Worm (Caenorhabditis elegans) whole organism, late embryonic: ENCODE data around the gene fbxb-104.

Experiments
- C38D4.7 ChIP-seq: fragments of 200-800 bp; sonication (Bioruptor generic); optimal IDR thresholded peaks from 2 replicates; lab custom pipeline; 2018; ENCODE audit warnings: mild to moderate bottlenecking, missing genetic modification characterization, moderate library complexity, missing compliant biosample characterization
- ama-1 ChIP-seq: fragments of 150-350 bp; optimal IDR thresholded peaks from 2 replicates; lab custom pipeline; 2014
- dmd-4 ChIP-seq: sonication (generic microtip); optimal IDR thresholded peaks from 2 replicates; lab custom pipeline; 2016; ENCODE audit warnings: borderline replicate concordance, missing genetic modification characterization, missing compliant biosample characterization
- dve-1 ChIP-seq: sonication (generic microtip); optimal IDR thresholded peaks from 2 replicates; lab custom pipeline; 2017; ENCODE audit warnings: antibody characterized with exemption, mild to moderate bottlenecking, missing genetic modification characterization, missing compliant biosample characterization
- fkh-10 ChIP-seq: fragments of 150-350 bp; optimal IDR thresholded peaks from 2 replicates; lab custom pipeline; 2014; ENCODE audit warnings: missing biosample characterization, missing genetic modification reagents, missing genetic modification characterization
- fkh-6 ChIP-seq: sonication (generic microtip); optimal IDR thresholded peaks from 2 replicates; lab custom pipeline; 2016; ENCODE audit warnings: missing genetic modification characterization, missing compliant biosample characterization
- hlh-13 ChIP-seq: fragments of 200-800 bp; sonication (Bioruptor generic); optimal IDR thresholded peaks from 2 replicates; lab custom pipeline; 2018; ENCODE audit warnings: mild to moderate bottlenecking, missing genetic modification characterization, missing compliant biosample characterization
- hlh-15 ChIP-seq: sonication (generic microtip); optimal IDR thresholded peaks from 2 replicates; lab custom pipeline; 2016; ENCODE audit warnings: missing genetic modification characterization, missing compliant biosample characterization
- lin-11 ChIP-seq: fragments of 200-800 bp; sonication (Bioruptor generic); optimal IDR thresholded peaks from 2 replicates; lab custom pipeline; 2018; ENCODE audit warnings: mild to moderate bottlenecking, missing genetic modification characterization, missing compliant biosample characterization
- pag-3 ChIP-seq: sonication (generic microtip); optimal IDR thresholded peaks from 2 replicates; lab custom pipeline; 2016; ENCODE audit warnings: missing compliant biosample characterization, missing genetic modification characterization, borderline replicate concordance
- pros-1 ChIP-seq: fragments of 150-350 bp; optimal IDR thresholded peaks from 2 replicates; lab custom pipeline; 2014; ENCODE audit warnings: missing biosample characterization, missing genetic modification reagents, missing genetic modification characterization
- tbx-7 ChIP-seq: sonication (generic microtip); optimal IDR thresholded peaks from 2 replicates; lab custom pipeline; 2016; ENCODE audit warnings: missing genotype, missing genetic modification characterization, missing compliant biosample characterization
- unc-3 ChIP-seq, 2 experiments: fragments of 200-800 bp in 1 of 2; sonication (Bioruptor generic) in 1 of 2; sonication (generic microtip) in 1 of 2; conservative IDR thresholded peaks in 1 of 2; optimal IDR thresholded peaks in 1 of 2; 2 replicates each; pipeline versions ENCODE4 v1.3.6 to Lab custom; 2016 to 2022; ENCODE audit warnings: missing compliant biosample characterization in 2 of 2, missing genetic modification characterization in 2 of 2, missing genetic modification reagents in 1 of 2

- TF ChIP-seq ama-1 (lab: Kevin White, UChicago) (no peak), hlh-13 (no peak), fkh-6 (tag; lab: Kevin White, UChicago) (no peak), dmd-4 (tag; lab: Kevin White, UChicago) (no peak), unc-3 (GFP tag; conservative IDR thresholded peaks at IDR 0.05; lab: Robert Waterston, UW) (no peak), unc-3 (tag; optimal IDR thresholded peaks at IDR 0.05; lab: Kevin White, UChicago) (no peak), C38D4.7 (no peak), pros-1 (tag; lab: Kevin White, UChicago) (no peak), tbx-7 (no peak), dve-1 (tag; lab: Kevin White, UChicago) (no peak), pag-3 (tag; lab: Kevin White, UChicago) (no peak), lin-11 (tag; lab: Kevin White, UChicago) (no peak), fkh-10 (GFP tag; lab: Kevin White, UChicago) (no peak), hlh-15 (tag; lab: Kevin White, UChicago) (no peak)
These were observed 38.4 kb upstream of the fbxb-104 start, which contains the start of the genes Y49F6B.14 and clec-125 for ce11 chrII:3515384-3516053.
